Fruit fly (Drosophila melanogaster): ENCODE data around the gene CG8236.
A peak's percentile ranks its signal among the peaks of the same experiment; 100 is the strongest.

Gene CG8236

DNA sequence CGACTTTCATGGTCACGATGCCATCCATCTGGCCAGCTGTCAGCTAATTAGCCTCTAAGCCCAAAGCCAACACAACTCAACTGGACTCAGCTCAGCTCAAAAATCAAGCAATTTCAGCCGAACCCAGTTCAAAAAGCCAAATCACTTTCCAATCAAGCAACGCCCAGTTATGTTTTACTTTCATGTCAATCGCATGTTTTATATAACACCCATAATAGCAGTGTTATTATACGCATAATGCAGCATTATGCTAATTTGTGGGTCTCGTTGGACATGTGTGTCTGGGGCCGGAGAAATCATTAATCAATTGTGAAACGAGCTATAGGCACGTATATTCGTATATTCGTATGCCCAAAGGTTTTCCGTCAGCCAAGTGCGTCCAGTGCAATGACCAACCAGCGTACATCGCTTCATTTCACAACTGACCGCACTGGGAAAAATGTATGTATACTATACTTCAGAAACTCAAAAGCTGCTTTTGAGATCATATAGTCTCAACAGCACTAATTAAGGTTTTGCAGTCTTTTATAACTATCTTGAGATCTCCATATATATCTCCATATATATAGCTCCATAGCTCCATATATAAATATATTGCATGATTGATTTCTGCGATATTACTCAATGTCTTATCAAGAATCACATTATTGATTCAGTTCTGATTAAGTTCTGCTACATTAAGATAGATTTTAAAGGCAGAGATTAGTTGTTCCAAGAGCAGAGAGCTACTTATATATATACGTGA lies 18.5 kb downstream of the CG8236 start:
- no peak for TF ChIP-seq EcR (GFP tag; optimal IDR thresholded peaks at IDR 0.05)
- TF ChIP-seq usp (GFP tag; optimal IDR thresholded peaks at IDR 0.05): no peak
- no peak for TF ChIP-seq CG8478 (optimal IDR thresholded peaks at IDR 0.05)
- no peak for TF ChIP-seq psq (optimal IDR thresholded peaks at IDR 0.05)
- no peak for TF ChIP-seq pan (optimal IDR thresholded peaks at IDR 0.05)
- no peak for TF ChIP-seq Dll (optimal IDR thresholded peaks at IDR 0.05)

dm6 chr3R:8788722-8789400 lies 19.7 kb downstream of the CG8236 start:
- no peak for TF ChIP-seq pan (optimal IDR thresholded peaks at IDR 0.05)
- TF ChIP-seq psq (optimal IDR thresholded peaks at IDR 0.05): no peak
- TF ChIP-seq EcR (GFP tag; optimal IDR thresholded peaks at IDR 0.05): no peak
- no peak for TF ChIP-seq CG8478 (optimal IDR thresholded peaks at IDR 0.05)
- no peak for TF ChIP-seq usp (GFP tag; optimal IDR thresholded peaks at IDR 0.05)
- TF ChIP-seq Dll (optimal IDR thresholded peaks at IDR 0.05): no peak

- TF ChIP-seq EcR (GFP tag; optimal IDR thresholded peaks at IDR 0.05): no peak
- TF ChIP-seq CG8478 (optimal IDR thresholded peaks at IDR 0.05): no peak
- no peak for TF ChIP-seq usp (GFP tag; optimal IDR thresholded peaks at IDR 0.05)
- peak; percentile 16 for TF ChIP-seq Dll (optimal IDR thresholded peaks at IDR 0.05)
- peak; percentile 39 for TF ChIP-seq pan (optimal IDR thresholded peaks at IDR 0.05)
- no peak for TF ChIP-seq psq (optimal IDR thresholded peaks at IDR 0.05)
Measured at dm6 chr3R:8792463-8793175, 23.4 kb downstream of the CG8236 start.

- TF ChIP-seq EcR (GFP tag; optimal IDR thresholded peaks at IDR 0.05) (no peak), Dll (optimal IDR thresholded peaks at IDR 0.05) (no peak), psq (optimal IDR thresholded peaks at IDR 0.05) (no peak), CG8478 (optimal IDR thresholded peaks at IDR 0.05) (no peak), pan (optimal IDR thresholded peaks at IDR 0.05) (no peak), usp (GFP tag; optimal IDR thresholded peaks at IDR 0.05) (no peak)
Measured at dm6 chr3R:8793726-8794125, 24.5 kb downstream of the CG8236 start.

DNA sequence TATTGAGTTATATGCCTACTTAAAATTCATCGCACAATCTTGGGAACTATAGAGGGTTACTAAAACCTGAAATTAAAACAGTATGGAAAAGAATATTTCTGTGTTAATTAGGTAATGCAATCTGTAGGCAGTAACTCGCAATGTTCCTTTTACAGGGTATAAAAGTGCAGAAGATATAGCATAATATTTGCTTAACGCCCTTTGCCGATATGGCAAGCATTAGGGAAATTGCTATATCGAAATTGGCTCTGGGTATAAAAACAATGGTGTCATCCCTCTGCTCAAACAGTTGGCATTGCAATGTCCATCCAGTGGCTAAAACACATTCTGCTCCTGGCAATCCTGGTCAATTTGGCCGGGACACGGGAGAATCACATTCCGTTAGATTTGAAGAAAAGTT lies 25.2 kb downstream of the CG8236 start, which contains the start of gene Ir85a:
Gene Ir85a (plus strand): TSS at position 301 of the 400 bp plus-strand sequence.
- TF ChIP-seq Dll (optimal IDR thresholded peaks at IDR 0.05) (no peak), psq (optimal IDR thresholded peaks at IDR 0.05) (no peak), CG8478 (optimal IDR thresholded peaks at IDR 0.05) (no peak), usp (GFP tag; optimal IDR thresholded peaks at IDR 0.05) (no peak), pan (optimal IDR thresholded peaks at IDR 0.05) (no peak), EcR (GFP tag; optimal IDR thresholded peaks at IDR 0.05) (no peak)

- TF ChIP-seq pan (optimal IDR thresholded peaks at IDR 0.05): no peak
- TF ChIP-seq usp (GFP tag; optimal IDR thresholded peaks at IDR 0.05): no peak
- no peak for TF ChIP-seq EcR (GFP tag; optimal IDR thresholded peaks at IDR 0.05)
- TF ChIP-seq Dll (optimal IDR thresholded peaks at IDR 0.05): no peak
- TF ChIP-seq CG8478 (optimal IDR thresholded peaks at IDR 0.05): no peak
- TF ChIP-seq psq (optimal IDR thresholded peaks at IDR 0.05): no peak
Measured at dm6 chr3R:8798332-8798731, 29.1 kb downstream of the CG8236 start.

DNA sequence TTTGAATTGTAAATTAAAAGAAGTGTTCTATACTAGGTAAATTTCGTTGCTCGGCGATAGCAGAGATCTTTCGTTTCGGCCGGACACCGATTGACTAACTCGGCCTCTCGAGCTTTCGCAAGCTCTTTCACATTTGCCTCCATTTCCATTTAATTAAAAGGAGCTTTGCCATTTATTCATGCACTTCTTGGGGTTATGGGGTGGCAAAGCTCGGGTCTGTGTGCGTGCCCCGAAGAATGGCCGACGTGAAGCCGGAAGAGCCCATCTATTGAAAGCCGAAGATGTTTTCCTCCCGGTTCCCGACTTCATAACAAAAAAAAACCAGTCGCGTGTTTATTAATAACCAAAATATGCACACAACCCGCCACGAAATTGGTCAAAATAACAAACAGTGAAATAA lies 30.7 kb downstream of the CG8236 start:
- TF ChIP-seq usp (GFP tag; optimal IDR thresholded peaks at IDR 0.05): no peak
- no peak for TF ChIP-seq psq (optimal IDR thresholded peaks at IDR 0.05)
- TF ChIP-seq Dll (optimal IDR thresholded peaks at IDR 0.05): no peak
- no peak for TF ChIP-seq CG8478 (optimal IDR thresholded peaks at IDR 0.05)

DNA sequence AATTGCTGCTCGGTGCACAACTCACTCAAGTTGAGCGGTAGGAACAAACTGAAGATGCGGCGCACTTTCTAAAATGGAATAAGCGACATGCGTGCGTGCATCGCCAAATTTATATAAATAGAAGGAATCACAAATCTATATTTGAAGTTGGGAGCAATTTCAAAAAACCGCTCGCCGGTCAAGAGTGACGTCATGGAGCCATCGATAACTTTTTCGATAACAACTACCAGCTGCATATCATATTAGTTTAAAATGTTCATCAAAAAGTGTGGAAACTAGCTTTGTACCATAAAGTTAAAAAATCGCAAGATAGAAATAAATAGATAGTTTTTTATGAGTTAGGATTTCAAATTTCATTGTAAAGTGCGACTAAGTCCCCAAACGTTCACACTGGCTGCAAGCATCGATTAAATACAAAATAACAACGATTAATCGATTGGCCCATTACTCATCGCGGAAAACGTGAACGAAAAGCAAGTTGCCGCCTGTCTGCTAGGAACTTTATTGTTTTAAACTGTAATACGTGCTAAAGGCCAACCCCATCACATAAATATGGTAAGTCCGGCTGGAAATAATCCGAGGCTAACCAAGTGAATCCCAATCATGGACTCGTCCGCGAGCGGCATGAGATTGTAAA lies 32.0 kb downstream of the CG8236 start, which contains the start of the genes Pif1A, Pif1B and CCT7:
Gene Pif1A (minus strand): TSS at position 51 of the 637 bp plus-strand sequence.
Gene Pif1B (minus strand): TSS at position 51 of the 637 bp plus-strand sequence.
Gene CCT7 (plus strand): TSS at position 439 of the 637 bp plus-strand sequence.
- TF ChIP-seq usp (GFP tag; optimal IDR thresholded peaks at IDR 0.05): no peak
- TF ChIP-seq EcR (GFP tag; optimal IDR thresholded peaks at IDR 0.05): no peak

- no peak for TF ChIP-seq usp (GFP tag; optimal IDR thresholded peaks at IDR 0.05)
- no peak for TF ChIP-seq pan (optimal IDR thresholded peaks at IDR 0.05)
- TF ChIP-seq CG8478 (optimal IDR thresholded peaks at IDR 0.05): no peak
- TF ChIP-seq EcR (GFP tag; optimal IDR thresholded peaks at IDR 0.05): no peak
- TF ChIP-seq Dll (optimal IDR thresholded peaks at IDR 0.05): no peak
- no peak for TF ChIP-seq psq (optimal IDR thresholded peaks at IDR 0.05)
Measured at dm6 chr3R:8805388-8805852, 36.2 kb downstream of the CG8236 start, which contains the start of gene CG9839. Gene CG9839 (minus strand): TSS chr3R:8805802.

DNA sequence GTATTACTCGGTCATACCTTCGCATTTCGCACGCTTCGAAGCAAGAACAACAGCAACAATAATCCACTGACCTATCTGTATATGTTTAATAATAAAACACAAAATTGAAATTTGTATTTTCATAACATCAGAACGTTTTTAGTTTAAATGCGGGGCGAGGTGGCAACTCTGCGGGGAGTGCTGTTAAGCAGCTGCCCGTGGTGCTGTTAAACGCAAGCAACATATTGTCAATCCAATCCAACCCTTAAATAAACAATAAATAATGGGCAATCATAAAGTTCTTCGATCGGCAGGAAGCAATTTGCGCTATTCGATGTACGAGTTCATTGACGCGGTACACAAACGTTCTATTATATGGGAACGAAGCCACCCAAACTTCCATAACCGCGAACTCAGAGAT lies 36.9 kb downstream of the CG8236 start, which contains the start of gene hng2:
Gene hng2 (plus strand): TSS at position 219 of the 400 bp plus-strand sequence.
- TF ChIP-seq CG8478 (optimal IDR thresholded peaks at IDR 0.05) (no peak), usp (GFP tag; optimal IDR thresholded peaks at IDR 0.05) (no peak), pan (optimal IDR thresholded peaks at IDR 0.05) (no peak), Dll (optimal IDR thresholded peaks at IDR 0.05) (no peak), EcR (GFP tag; optimal IDR thresholded peaks at IDR 0.05) (no peak), psq (optimal IDR thresholded peaks at IDR 0.05) (no peak)

dm6 chr3R:8806638-8807037 lies 37.4 kb downstream of the CG8236 start:
- TF ChIP-seq CG8478 (optimal IDR thresholded peaks at IDR 0.05): no peak
- no peak for TF ChIP-seq pan (optimal IDR thresholded peaks at IDR 0.05)
- no peak for TF ChIP-seq usp (GFP tag; optimal IDR thresholded peaks at IDR 0.05)
- no peak for TF ChIP-seq psq (optimal IDR thresholded peaks at IDR 0.05)
- TF ChIP-seq Dll (optimal IDR thresholded peaks at IDR 0.05): no peak
- TF ChIP-seq EcR (GFP tag; optimal IDR thresholded peaks at IDR 0.05): no peak
